Worm (Caenorhabditis elegans) whole organism, L4 larva: ENCODE measurements around the gene C30G4.2.

Source experiments
- ama-1 ChIP-seq: fragments of 150-350 bp; optimal IDR thresholded peaks from 2 replicates; lab custom pipeline; 2014; ENCODE audit warnings: inconsistent platforms, mixed read lengths
- ceh-82 ChIP-seq: sonication (generic microtip); optimal IDR thresholded peaks from 2 replicates; lab custom pipeline; 2017; ENCODE audit warnings: missing biosample characterization, missing genetic modification characterization
- dmd-8 ChIP-seq: fragments of 200-800 bp; sonication (Bioruptor generic); IDR thresholded peaks from 2 replicates; pipeline ENCODE4 v1.3.6; 2022; ENCODE audit warnings: missing genetic modification characterization, missing compliant biosample characterization
- madf-5 ChIP-seq, 2 experiments: fragments of 200-800 bp; sonication (Bioruptor generic); IDR thresholded peaks; 2 replicates each; pipeline ENCODE4 v1.3.6; 2022; ENCODE audit warnings: missing compliant biosample characterization in 2 of 2, missing genetic modification characterization in 2 of 2
- mdt-29 ChIP-seq: fragments of 200-800 bp; sonication (Bioruptor generic); IDR thresholded peaks from 2 replicates; pipeline ENCODE4 v1.3.6; 2022; ENCODE audit warnings: missing genetic modification reagents, missing genetic modification characterization, missing compliant biosample characterization
- mep-1 ChIP-seq: fragments of 150-350 bp; sonication (generic microtip); optimal IDR thresholded peaks from 3 replicates; lab custom pipeline; 2014; ENCODE audit warnings: missing biosample characterization, missing genetic modification characterization
- mxl-2 ChIP-seq: fragments of 200-800 bp; sonication (Bioruptor generic); conservative IDR thresholded peaks from 2 replicates; pipeline ENCODE4 v1.3.6; 2022; ENCODE audit warnings: missing genetic modification reagents, missing genetic modification characterization, missing compliant biosample characterization
- unc-62 ChIP-seq, 3 experiments: fragments of 150-350 bp in 1 of 3; sonication (generic microtip); optimal IDR thresholded peaks in 2 of 3; peaks in 1 of 3; 1 replicate in 1 of 3; 2 replicates in 2 of 3; lab custom pipeline; 2014 to 2017; ENCODE audit warnings: missing biosample characterization in 3 of 3, missing genetic modification characterization in 3 of 3, missing genetic modification reagents in 3 of 3, missing genotype in 1 of 3

DNA sequence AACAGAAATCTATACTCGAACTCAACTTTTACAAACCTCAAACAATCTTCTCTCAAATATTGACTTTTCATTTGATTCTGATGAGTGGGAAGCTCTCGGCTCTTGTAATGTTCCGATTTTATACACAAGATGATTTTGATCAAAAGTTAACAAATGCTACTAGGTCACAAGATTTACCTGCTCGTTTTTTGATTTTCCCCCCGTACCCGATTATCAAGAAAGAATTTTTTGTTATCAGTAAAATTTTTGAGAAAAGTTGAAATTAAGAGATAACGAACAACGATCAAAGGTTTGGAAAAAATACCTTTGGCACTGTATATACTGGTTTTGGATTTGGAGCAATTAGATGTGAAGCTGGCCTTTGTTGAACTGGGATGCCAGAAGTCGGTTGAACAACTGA, 19.4 kb upstream of the C30G4.2 start:
- TF ChIP-seq dmd-8 (no peak), madf-5 (GFP tag; IDR thresholded peaks at IDR 0.05; lab: Robert Waterston, UW) (no peak), ama-1 (lab: Kevin White, UChicago) (no peak), ceh-82 (tag; lab: Kevin White, UChicago) (no peak), mep-1 (no peak), mxl-2 (GFP tag; lab: Robert Waterston, UW) (no peak), mdt-29 (GFP tag; lab: Robert Waterston, UW) (no peak), unc-62 (GFP tag; optimal IDR thresholded peaks at IDR 0.05 in 1 of 2; lab: Kevin White, UChicago) (no peak), unc-62 (tag; optimal IDR thresholded peaks at IDR 0.05; lab: Kevin White, UChicago) (no peak)
